Worm (Caenorhabditis elegans): ENCODE measurements around the gene asns-2.

DNA sequence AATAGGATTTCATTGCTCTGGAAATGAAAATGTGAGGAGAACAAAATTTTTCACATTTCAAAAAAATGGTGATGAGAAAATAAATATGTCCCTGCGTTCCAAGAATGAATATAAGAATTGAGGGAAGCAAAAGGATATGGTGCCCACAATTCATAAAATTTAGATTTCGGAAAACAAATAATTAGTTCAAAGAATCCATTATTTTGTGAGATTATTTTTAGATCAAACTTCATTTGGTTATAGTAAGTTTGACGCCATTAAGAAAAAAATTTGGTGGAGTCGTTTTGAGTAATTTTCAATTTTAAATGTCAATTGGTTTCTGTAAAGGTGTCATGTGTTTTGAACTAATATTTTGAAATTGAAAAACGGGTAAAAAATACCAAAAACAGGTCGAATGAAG lies 49.6 kb upstream of the asns-2 start:
- TF ChIP-seq nhr-76 (tag; optimal IDR thresholded peaks at IDR 0.05) (no peak), elt-3 (tag; optimal IDR thresholded peaks at IDR 0.05) (no peak), nhr-85 (tag) (no peak), lin-14 (GFP tag; optimal IDR thresholded peaks at IDR 0.05) (no peak), zip-4 (GFP tag; optimal IDR thresholded peaks at IDR 0.05) (no peak), hpl-2 (GFP tag; optimal IDR thresholded peaks at IDR 0.05) (no peak), nhr-28 (tag; optimal IDR thresholded peaks at IDR 0.05) (no peak), tbx-2 (tag; optimal IDR thresholded peaks at IDR 0.05) (no peak), unc-62 (GFP tag; optimal IDR thresholded peaks at IDR 0.05) (no peak)
